Worm (Caenorhabditis elegans) whole organism, L4 larva: ENCODE data around the gene nas-19.

Experiments
- ces-1 ChIP-seq: fragments of 150-350 bp; sonication (generic microtip); optimal IDR thresholded peaks from 4 replicates; lab custom pipeline; 2014; ENCODE audit warnings: missing biosample characterization, missing genetic modification reagents, missing genetic modification characterization
- dpl-1 ChIP-seq: fragments of 150-350 bp; optimal IDR thresholded peaks from 2 replicates; lab custom pipeline; 2014; ENCODE audit warnings: missing biosample characterization, missing genetic modification reagents, missing genetic modification characterization
- lin-1 ChIP-seq: fragments of 200-800 bp; sonication (Bioruptor generic); IDR thresholded peaks from 2 replicates; pipeline ENCODE4 v1.3.6; 2022; ENCODE audit warnings: missing genetic modification reagents, missing genetic modification characterization, missing compliant biosample characterization
- mxl-3 ChIP-seq: fragments of 200-800 bp; sonication (Bioruptor generic); optimal IDR thresholded peaks from 2 replicates; lab custom pipeline; 2018; ENCODE audit warnings: mild to moderate bottlenecking, missing genetic modification characterization, missing compliant biosample characterization
- saeg-2 ChIP-seq: fragments of 200-800 bp; sonication (Bioruptor generic); IDR thresholded peaks from 2 replicates; pipeline ENCODE4 v1.3.6; 2022; ENCODE audit warnings: missing genetic modification reagents, missing genetic modification characterization, missing compliant biosample characterization

ce11 chrV:11403702-11404101, 1.2 kb upstream of the nas-19 start:
- no peak for TF ChIP-seq dpl-1 (GFP tag; lab: Kevin White, UChicago)
- TF ChIP-seq saeg-2 (GFP tag; lab: Robert Waterston, UW), result no peak
- TF ChIP-seq ces-1 (GFP tag; lab: Kevin White, UChicago), result no peak
- no peak for TF ChIP-seq mxl-3 (GFP tag; lab: Kevin White, UChicago)
- TF ChIP-seq lin-1 (GFP tag; lab: Robert Waterston, UW), result no peak
